Worm (Caenorhabditis elegans): Measurements from ENCODE around the gene pept-1.

ce11 chrX:6443373-6443772 is 13.3 kb upstream of the pept-1 start, which contains the start of gene K10C2.7:
- TF ChIP-seq nfya-1 (tag; optimal IDR thresholded peaks at IDR 0.05; ENCODE audit: insufficient read depth): no peak
- no peak for TF ChIP-seq R02D3.7 (tag; optimal IDR thresholded peaks at IDR 0.05)
- no peak for TF ChIP-seq nhr-28 (tag; optimal IDR thresholded peaks at IDR 0.05)
- no peak for TF ChIP-seq ztf-11 (tag; optimal IDR thresholded peaks at IDR 0.05)
- no peak for TF ChIP-seq elt-3 (tag; optimal IDR thresholded peaks at IDR 0.05)

All from whole organism, L3 larva.